Worm (Caenorhabditis elegans): Measurements from ENCODE around the gene str-87.

ce11 chrV:8938943-8939342 is 49.1 kb downstream of the str-87 start:
- TF ChIP-seq eyg-1 (tag; optimal IDR thresholded peaks at IDR 0.05): no peak
- no peak for TF ChIP-seq mec-3 (tag; optimal IDR thresholded peaks at IDR 0.05; ENCODE audit: borderline replicate concordance)
- no peak for TF ChIP-seq ceh-14 (tag; optimal IDR thresholded peaks at IDR 0.05)
- no peak for TF ChIP-seq Y22D7AL.16 (tag; optimal IDR thresholded peaks at IDR 0.05)
- TF ChIP-seq nhr-11 (tag; optimal IDR thresholded peaks at IDR 0.05): no peak
- TF ChIP-seq ama-1 (optimal IDR thresholded peaks at IDR 0.05): no peak
- TF ChIP-seq ets-4 (tag; optimal IDR thresholded peaks at IDR 0.05): no peak
- TF ChIP-seq pax-1 (tag; optimal IDR thresholded peaks at IDR 0.05): no peak
- no peak for TF ChIP-seq dve-1 (tag; optimal IDR thresholded peaks at IDR 0.05)
- no peak for TF ChIP-seq nfya-1 (tag; optimal IDR thresholded peaks at IDR 0.05)
- TF ChIP-seq rnt-1 (tag; optimal IDR thresholded peaks at IDR 0.05): no peak
- TF ChIP-seq hlh-6 (tag; optimal IDR thresholded peaks at IDR 0.05): no peak

Data from whole organism, late embryonic.